Fruit fly (Drosophila melanogaster) whole organism, embryonic: Measurements from ENCODE around the gene Alp5.

Source experiments
- Bgb ChIP-seq: fragments of 200-800 bp; sonication (Bioruptor generic); IDR thresholded peaks from 2 replicates; pipeline ENCODE4 v1.3.6; 2022; ENCODE audit warnings: missing biosample characterization, missing genetic modification characterization; ENCODE audit not compliant: partially characterized antibody
- CG10147 ChIP-seq: fragments of 200-800 bp; sonication (Bioruptor generic); optimal IDR thresholded peaks from 2 replicates; lab custom pipeline; 2019; ENCODE audit warnings: missing biosample characterization, mild to moderate bottlenecking, missing genetic modification characterization, moderate library complexity
- CG10431 ChIP-seq: fragments of 200-800 bp; sonication (Bioruptor generic); optimal IDR thresholded peaks from 3 replicates; lab custom pipeline; 2018; ENCODE audit warnings: missing biosample characterization, mild to moderate bottlenecking, missing genetic modification characterization
- CG10543 ChIP-seq: fragments of 200-800 bp; sonication (Bioruptor generic); optimal IDR thresholded peaks from 3 replicates; lab custom pipeline; 2017; ENCODE audit warnings: missing biosample characterization, mild to moderate bottlenecking, missing genetic modification characterization, moderate library complexity
- CG12104 ChIP-seq: fragments of 200-800 bp; sonication (Bioruptor generic); optimal IDR thresholded peaks from 3 replicates; lab custom pipeline; 2016; ENCODE audit warnings: missing biosample characterization, missing genetic modification characterization
- CG1233 ChIP-seq: fragments of 200-800 bp; sonication (Bioruptor generic); optimal IDR thresholded peaks from 4 replicates; lab custom pipeline; 2018; ENCODE audit warnings: missing biosample characterization, mild to moderate bottlenecking, missing genetic modification characterization
- CG14050 ChIP-seq: fragments of 200-800 bp; sonication (Bioruptor generic); IDR thresholded peaks from 3 replicates; pipeline ENCODE4 v1.3.6; 2022; ENCODE audit warnings: missing biosample characterization, missing genetic modification characterization
- CG1603 ChIP-seq: fragments of 200-800 bp; sonication (Bioruptor generic); optimal IDR thresholded peaks from 2 replicates; lab custom pipeline; 2019; ENCODE audit warnings: missing biosample characterization, mild to moderate bottlenecking, missing genetic modification characterization, moderate library complexity
- CG17802 ChIP-seq: fragments of 200-800 bp; sonication (Bioruptor generic); optimal IDR thresholded peaks from 2 replicates; lab custom pipeline; 2018; ENCODE audit warnings: missing biosample characterization, mild to moderate bottlenecking, missing genetic modification characterization, moderate library complexity
- CG18011 ChIP-seq: fragments of 200-800 bp; sonication (Bioruptor generic); optimal IDR thresholded peaks from 2 replicates; lab custom pipeline; 2017; ENCODE audit warnings: missing biosample characterization, missing genetic modification characterization, mild to moderate bottlenecking, moderate library complexity, missing genotype
- CG1832 ChIP-seq: fragments of 200-800 bp; sonication (Bioruptor generic); optimal IDR thresholded peaks from 2 replicates; lab custom pipeline; 2017; ENCODE audit warnings: missing biosample characterization, mild to moderate bottlenecking, missing genetic modification characterization, inconsistent platforms
- CG34376 ChIP-seq: fragments of 200-800 bp; sonication (Bioruptor generic); optimal IDR thresholded peaks from 2 replicates; lab custom pipeline; 2018; ENCODE audit warnings: missing biosample characterization, mild to moderate bottlenecking, missing genetic modification characterization
- CG3995 ChIP-seq: fragments of 200-800 bp; sonication (Bioruptor generic); optimal IDR thresholded peaks from 3 replicates; lab custom pipeline; 2016; ENCODE audit warnings: missing biosample characterization, missing genetic modification characterization
- CG8388 ChIP-seq: fragments of 200-800 bp; sonication (Bioruptor generic); optimal IDR thresholded peaks from 2 replicates; lab custom pipeline; 2019; ENCODE audit warnings: missing biosample characterization, mild to moderate bottlenecking, missing genetic modification characterization, moderate library complexity
- CG9609 ChIP-seq: fragments of 200-800 bp; sonication (Bioruptor generic); optimal IDR thresholded peaks from 3 replicates; lab custom pipeline; 2016; ENCODE audit warnings: missing biosample characterization, missing genetic modification characterization
- Chrac-16 ChIP-seq: fragments of 200-800 bp; sonication (Bioruptor generic); optimal IDR thresholded peaks from 3 replicates; lab custom pipeline; 2016; ENCODE audit warnings: missing biosample characterization, missing genetic modification characterization
- D19B ChIP-seq: fragments of 200-800 bp; sonication (Bioruptor generic); optimal IDR thresholded peaks from 2 replicates; lab custom pipeline; 2017; ENCODE audit warnings: missing biosample characterization, mild to moderate bottlenecking, missing genetic modification characterization
- Dll ChIP-seq: fragments of 200-800 bp; sonication (Bioruptor generic); IDR thresholded peaks from 4 replicates; pipeline ENCODE4 v1.3.6; 2022; ENCODE audit warnings: missing biosample characterization, missing genetic modification characterization; ENCODE audit not compliant: partially characterized antibody
- Dp ChIP-seq: fragments of 200-800 bp; sonication (Bioruptor generic); optimal IDR thresholded peaks from 2 replicates; lab custom pipeline; 2018; ENCODE audit warnings: missing biosample characterization, mild to moderate bottlenecking, missing genetic modification characterization, moderate library complexity
- Fer2 ChIP-seq: fragments of 200-800 bp; sonication (Bioruptor generic); optimal IDR thresholded peaks from 2 replicates; lab custom pipeline; 2018; ENCODE audit warnings: missing biosample characterization, mild to moderate bottlenecking, missing genetic modification characterization, moderate library complexity
- H15 ChIP-seq: fragments of 200-800 bp; sonication (Bioruptor generic); IDR thresholded peaks from 3 replicates; pipeline ENCODE4 v1.3.6; 2022; ENCODE audit warnings: missing biosample characterization, missing genetic modification characterization
- Hey ChIP-seq: fragments of 200-800 bp; sonication (Bioruptor generic); optimal IDR thresholded peaks from 3 replicates; lab custom pipeline; 2018; ENCODE audit warnings: missing biosample characterization, mild to moderate bottlenecking, missing genetic modification characterization
- Hr3 ChIP-seq: fragments of 200-800 bp; sonication (Bioruptor generic); optimal IDR thresholded peaks from 3 replicates; lab custom pipeline; 2016; ENCODE audit warnings: missing biosample characterization, missing genetic modification characterization
- Lhr ChIP-seq: fragments of 200-800 bp; sonication (Bioruptor generic); optimal IDR thresholded peaks from 3 replicates; lab custom pipeline; 2017; ENCODE audit warnings: mild to moderate bottlenecking, missing biosample characterization, missing genetic modification reagents, missing genetic modification characterization
- Max ChIP-seq: fragments of 200-800 bp; sonication (Bioruptor generic); optimal IDR thresholded peaks from 2 replicates; lab custom pipeline; 2016; ENCODE audit warnings: missing biosample characterization, mild to moderate bottlenecking, missing genetic modification characterization
- Oaz ChIP-seq: fragments of 200-800 bp; sonication (Bioruptor generic); IDR thresholded peaks from 2 replicates; pipeline ENCODE4 v1.3.6; 2022; ENCODE audit warnings: missing biosample characterization, missing genetic modification characterization
- PHDP ChIP-seq: fragments of 200-800 bp; sonication (Bioruptor generic); optimal IDR thresholded peaks from 3 replicates; lab custom pipeline; 2018; ENCODE audit warnings: missing biosample characterization, mild to moderate bottlenecking, missing genetic modification characterization, moderate library complexity
- Sry-β ChIP-seq: fragments of 200-800 bp; sonication (Bioruptor generic); optimal IDR thresholded peaks from 2 replicates; lab custom pipeline; 2018; ENCODE audit warnings: missing biosample characterization, mild to moderate bottlenecking, missing genetic modification characterization, moderate library complexity
- Stat92E ChIP-seq, 3 experiments: fragments of >200 bp in 2 of 3; fragments of 200-800 bp in 1 of 3; sonication (Bioruptor generic) in 1 of 3; optimal IDR thresholded peaks; 2 replicates each; lab custom pipeline; 2017 to 2019; ENCODE audit warnings: missing biosample characterization in 3 of 3, missing genetic modification characterization in 3 of 3, mild to moderate bottlenecking in 1 of 3, moderate library complexity in 1 of 3
- ac ChIP-seq: fragments of 200-800 bp; sonication (Bioruptor generic); optimal IDR thresholded peaks from 3 replicates; lab custom pipeline; 2017; ENCODE audit warnings: missing biosample characterization, mild to moderate bottlenecking, missing genetic modification characterization
- aop ChIP-seq: fragments of 200-800 bp; sonication (Bioruptor generic); IDR thresholded peaks from 2 replicates; pipeline ENCODE4 v1.3.6; 2022; ENCODE audit warnings: missing biosample characterization, missing genetic modification characterization
- ci ChIP-seq: fragments of 200-800 bp; sonication (Bioruptor generic); IDR thresholded peaks from 3 replicates; pipeline ENCODE4 v1.3.6; 2022; ENCODE audit warnings: missing biosample characterization, missing genetic modification characterization
- dm ChIP-seq: fragments of 200-800 bp; sonication (Bioruptor generic); optimal IDR thresholded peaks from 3 replicates; lab custom pipeline; 2016; ENCODE audit warnings: missing biosample characterization, missing genetic modification characterization
- dmrt11E ChIP-seq: fragments of 200-800 bp; sonication (Bioruptor generic); optimal IDR thresholded peaks from 3 replicates; lab custom pipeline; 2018; ENCODE audit warnings: missing biosample characterization, mild to moderate bottlenecking, missing genetic modification characterization, moderate library complexity
- eve ChIP-seq, 2 experiments: fragments of >200 bp; optimal IDR thresholded peaks; 2 replicates each; lab custom pipeline; 2017; ENCODE audit warnings: missing biosample characterization in 2 of 2, missing genetic modification characterization in 2 of 2
- fd102C ChIP-seq: fragments of 200-800 bp; sonication (Bioruptor generic); optimal IDR thresholded peaks from 2 replicates; lab custom pipeline; 2018; ENCODE audit warnings: missing biosample characterization, mild to moderate bottlenecking, missing genetic modification characterization, moderate library complexity
- gro ChIP-seq: fragments of 200-800 bp; sonication (Bioruptor generic); optimal IDR thresholded peaks from 2 replicates; lab custom pipeline; 2016; ENCODE audit warnings: missing biosample characterization, missing genetic modification characterization
- gt ChIP-seq: fragments of 200-800 bp; sonication (Bioruptor generic); IDR thresholded peaks from 2 replicates; pipeline ENCODE4 v1.3.6; 2022; ENCODE audit warnings: missing biosample characterization, missing genetic modification characterization
- h ChIP-seq: fragments of >200 bp; optimal IDR thresholded peaks from 2 replicates; lab custom pipeline; 2017
- ham ChIP-seq: fragments of 200-800 bp; sonication (Bioruptor generic); IDR thresholded peaks from 2 replicates; pipeline ENCODE4 v1.3.6; 2022; ENCODE audit warnings: missing biosample characterization, missing genetic modification characterization
- onecut ChIP-seq: fragments of 200-800 bp; sonication (Bioruptor generic); IDR thresholded peaks from 2 replicates; pipeline ENCODE4 v1.3.6; 2022; ENCODE audit warnings: missing biosample characterization, missing genetic modification characterization
- pzg ChIP-seq: fragments of 200-800 bp; sonication (Bioruptor generic); optimal IDR thresholded peaks from 3 replicates; lab custom pipeline; 2018; ENCODE audit warnings: missing biosample characterization, mild to moderate bottlenecking, missing genetic modification characterization, moderate library complexity
- row ChIP-seq: fragments of 200-800 bp; sonication (Bioruptor generic); IDR thresholded peaks from 3 replicates; pipeline ENCODE4 v1.3.6; 2022; ENCODE audit warnings: missing biosample characterization, missing genetic modification characterization
- sisA ChIP-seq: fragments of 200-800 bp; sonication (Bioruptor generic); IDR thresholded peaks from 2 replicates; pipeline ENCODE4 v1.3.6; 2022; ENCODE audit warnings: missing biosample characterization, missing genetic modification characterization
- slou ChIP-seq: fragments of 200-800 bp; sonication (Bioruptor generic); optimal IDR thresholded peaks from 3 replicates; lab custom pipeline; 2016; ENCODE audit warnings: missing biosample characterization, missing genetic modification characterization
- so ChIP-seq: fragments of 200-800 bp; sonication (Bioruptor generic); IDR thresholded peaks from 3 replicates; pipeline ENCODE4 v1.3.6; 2022; ENCODE audit warnings: missing biosample characterization, missing genetic modification characterization
- sr ChIP-seq: fragments of 200-800 bp; sonication (Bioruptor generic); IDR thresholded peaks from 3 replicates; pipeline ENCODE4 v1.3.6; 2022; ENCODE audit warnings: missing biosample characterization, missing genetic modification characterization
- trem ChIP-seq: fragments of 200-800 bp; optimal IDR thresholded peaks from 3 replicates; lab custom pipeline; 2019; ENCODE audit warnings: missing biosample characterization, mild to moderate bottlenecking, missing genetic modification characterization, moderate library complexity
- ttk ChIP-seq: fragments of 200-800 bp; sonication (Bioruptor generic); IDR thresholded peaks from 2 replicates; pipeline ENCODE4 v2.1.2; 2022; ENCODE audit warnings: missing biosample characterization, missing genetic modification characterization
- tup ChIP-seq: fragments of 200-800 bp; sonication (Bioruptor generic); optimal IDR thresholded peaks from 2 replicates; lab custom pipeline; 2016; ENCODE audit warnings: missing biosample characterization, mild to moderate bottlenecking, missing genetic modification characterization, moderate library complexity

The Alp5 gene

DNA sequence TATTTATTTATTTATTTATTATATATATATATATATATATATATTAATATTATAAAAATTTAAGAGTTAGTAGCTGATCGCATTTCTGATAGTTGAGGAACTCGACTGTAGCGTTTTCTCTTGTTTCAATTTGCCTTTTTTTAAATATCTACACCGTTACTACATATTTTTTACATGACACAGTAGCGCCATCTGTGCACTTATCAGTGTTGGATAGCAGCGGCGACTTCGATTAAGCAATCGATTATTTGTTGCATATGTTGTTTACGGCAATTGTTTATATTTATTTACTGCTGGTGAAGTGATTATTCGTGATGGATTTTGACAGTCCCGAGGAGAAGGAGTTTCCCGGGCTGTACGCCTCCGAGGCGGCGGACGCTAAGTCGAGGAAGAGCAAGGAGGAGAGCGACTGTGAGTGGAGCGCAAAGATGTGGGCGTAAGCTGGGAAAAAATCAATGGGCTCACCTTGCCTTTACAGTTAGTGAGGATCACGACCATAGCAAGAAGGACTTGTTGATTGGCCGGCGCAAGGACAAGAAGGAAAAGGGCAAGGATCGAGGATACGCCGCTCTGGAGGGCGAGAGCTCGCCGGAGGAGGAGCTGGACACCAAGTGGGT, 10.8 kb upstream of the Alp5 start, which contains the start of gene Rlip (continued):
- TF ChIP-seq Chrac-16 (GFP tag; lab: Kevin White, UChicago) (peak; percentile 39), fd102C (GFP tag; lab: Kevin White, UChicago) (no peak), onecut (GFP tag; lab: Robert Waterston, UW) (peak; percentile 94), Max (GFP tag; lab: Kevin White, UChicago) (no peak), CG12104 (no peak), CG17802 (tag; lab: Kevin White, UChicago) (peak; percentile 43), row (GFP tag; lab: Robert Waterston, UW) (no peak), CG14050 (GFP tag; lab: Robert Waterston, UW) (no peak), pzg (GFP tag; lab: Kevin White, UChicago) (peak; percentile 77), CG34376 (GFP tag; lab: Kevin White, UChicago) (no peak), sisA (GFP tag; lab: Robert Waterston, UW) (peak; percentile 70), Dll (GFP tag; lab: Robert Waterston, UW) (peak; percentile 38; the same call in 1 of the 4 replicates), ac (GFP tag; lab: Kevin White, UChicago) (no peak), Lhr (GFP tag; lab: Kevin White, UChicago) (peak; percentile 15), CG1233 (GFP tag; lab: Kevin White, UChicago) (peak; percentile 35), sr (GFP tag; lab: Robert Waterston, UW) (peak; percentile 38; the same call in 1 of the 3 replicates), CG3995 (GFP tag; lab: Kevin White, UChicago) (peak; percentile 22), slou (GFP tag; lab: Kevin White, UChicago) (peak; percentile 50), Oaz (GFP tag; lab: Robert Waterston, UW) (peak; percentile 19; the same call in 1 of the 2 replicates), D19B (GFP tag; lab: Kevin White, UChicago) (no peak), Hr3 (peak; percentile 34), so (no peak), Bgb (GFP tag; lab: Robert Waterston, UW) (peak; percentile 74), PHDP (tag; lab: Kevin White, UChicago) (no peak), Sry-β (peak; percentile 16), ci (GFP tag; lab: Robert Waterston, UW) (peak; percentile 37; the same call in 1 of the 3 replicates), H15 (GFP tag; lab: Robert Waterston, UW) (peak; percentile 23; the same call in 1 of the 3 replicates), ham (GFP tag; lab: Robert Waterston, UW) (no peak), CG10147 (GFP tag; lab: Kevin White, UChicago) (no peak), CG1603 (peak; percentile 75), trem (tag; lab: Kevin White, UChicago) (peak; percentile 57), Hey (tag; lab: Kevin White, UChicago) (no peak), CG10431 (no peak), CG10543 (GFP tag; lab: Kevin White, UChicago) (peak; percentile 22), gro (GFP tag; lab: Kevin White, UChicago) (peak; percentile 64), CG9609 (GFP tag; lab: Kevin White, UChicago) (peak; percentile 55), dm (peak; percentile 10), dmrt11E (tag; lab: Kevin White, UChicago) (peak; percentile 11), h (lab: Kevin White, UChicago) (no peak), ttk (no peak; the same call in 1 of the 2 replicates), eve (GFP tag; optimal IDR thresholded peaks at IDR 0.05; lab: Kevin White, UChicago) (no peak), tup (GFP tag; lab: Kevin White, UChicago) (peak; percentile 36), CG1832 (GFP tag; lab: Kevin White, UChicago) (no peak), CG8388 (no peak), Stat92E (GFP tag; optimal IDR thresholded peaks at IDR 0.05; lab: Kevin White, UChicago) (no peak), Fer2 (tag; lab: Kevin White, UChicago) (no peak), Dp (GFP tag; lab: Kevin White, UChicago) (peak; percentile 65), CG18011 (GFP tag; lab: Kevin White, UChicago) (no peak), aop (GFP tag; lab: Robert Waterston, UW) (peak; percentile 64; the same call in 1 of the 2 replicates), gt (GFP tag; lab: Robert Waterston, UW) (no peak)
